Worm (Caenorhabditis elegans): ENCODE results near the gene irld-11.
A peak's percentile ranks its signal among the peaks of the same experiment; 100 is the strongest.
"Not testable (repeated sequence)": the region's sequence is repeated elsewhere in the genome, so short reads cannot be mapped to it uniquely, and the experiment has no call there.

Gene irld-11

DNA sequence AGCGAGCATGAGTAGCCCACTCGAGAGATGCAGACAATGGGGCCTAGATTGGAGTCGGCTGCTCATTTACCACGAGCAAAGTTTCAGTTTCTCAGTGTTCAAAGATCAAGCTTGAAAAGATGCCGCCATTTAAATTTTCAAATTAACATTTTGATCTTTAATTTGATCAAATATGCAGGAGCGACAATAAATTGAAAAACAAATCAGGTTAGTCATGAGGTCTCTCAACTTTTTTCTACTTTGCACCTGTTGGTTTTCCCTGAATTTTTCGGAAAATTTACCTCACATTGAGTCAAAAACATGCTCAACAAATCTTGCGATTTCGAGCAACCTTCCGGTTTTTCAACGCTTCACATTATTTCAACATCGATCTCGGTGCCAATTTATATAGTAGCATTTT lies 30.4 kb downstream of the irld-11 start, which contains the start of gene srh-5:
TSS of gene srh-5 (plus strand) at position 301 of the 400 bp plus-strand sequence.
- no peak for TF ChIP-seq med-1 (GFP tag; optimal IDR thresholded peaks at IDR 0.05; ENCODE audit: insufficient read depth)
- TF ChIP-seq tab-1 (GFP tag; IDR thresholded peaks at IDR 0.05) = no peak

ce11 chrV:1692494-1692893 lies 37.5 kb downstream of the irld-11 start, which contains the start of gene Y46H3C.5:
Gene Y46H3C.5, minus strand, starts transcription at chrV:1692495.
- not testable (repeated sequence) for TF ChIP-seq ztf-29, flt-1, tab-1 (GFP tag; IDR thresholded peaks at IDR 0.05)

DNA sequence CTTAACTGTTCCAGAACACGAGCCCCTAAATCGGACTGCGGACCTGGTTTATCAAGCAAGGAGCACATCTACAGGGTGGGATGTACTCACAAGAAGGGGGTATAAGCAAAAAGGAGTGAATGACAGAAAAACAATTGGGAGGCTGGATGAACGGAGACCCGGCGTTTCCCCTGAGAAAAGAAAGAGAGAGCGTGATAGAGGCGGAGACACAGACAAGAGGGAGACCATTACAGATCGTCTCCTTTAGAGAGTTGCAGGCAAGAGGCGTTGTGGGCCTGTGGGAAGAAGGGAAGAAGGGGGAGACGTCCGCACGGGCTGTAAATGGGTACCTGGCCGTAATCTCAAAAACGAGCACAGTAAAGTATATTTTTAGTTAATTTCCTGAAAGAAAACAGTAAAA lies 38.9 kb downstream of the irld-11 start, which contains the start of gene Y46H3C.7:
TSS of gene Y46H3C.7 (minus strand) at position 147 of the 400 bp plus-strand sequence.
- TF ChIP-seq ztf-23, tab-1, ztf-29 (GFP tag; IDR thresholded peaks at IDR 0.05): not testable (repeated sequence)

DNA sequence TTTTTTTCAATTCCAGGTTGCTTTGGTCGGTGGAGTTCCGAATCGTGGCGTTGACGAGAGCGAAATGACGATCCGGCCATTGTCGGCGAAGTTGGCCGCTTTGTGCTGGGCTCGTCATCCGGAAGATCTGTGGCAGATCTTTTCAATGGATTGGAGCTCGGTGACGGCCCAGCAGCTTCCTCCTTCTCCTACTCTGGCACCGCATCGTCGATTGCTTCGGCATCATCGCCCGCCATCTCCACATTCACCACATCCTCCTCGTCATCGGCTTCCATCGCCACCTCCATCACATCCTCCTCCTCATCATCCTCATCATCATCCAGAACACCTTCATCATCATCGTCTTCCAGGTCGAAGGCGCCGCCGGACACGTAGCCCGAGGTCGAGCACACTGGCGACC lies 43.5 kb downstream of the irld-11 start:
- TF ChIP-seq klf-2 (GFP tag; conservative IDR thresholded peaks at IDR 0.05) (no peak), flt-1 (GFP tag; IDR thresholded peaks at IDR 0.05) (no peak), tab-1 (GFP tag; IDR thresholded peaks at IDR 0.05) (no peak), T22C8.4 (GFP tag; IDR thresholded peaks at IDR 0.05) (no peak)

DNA sequence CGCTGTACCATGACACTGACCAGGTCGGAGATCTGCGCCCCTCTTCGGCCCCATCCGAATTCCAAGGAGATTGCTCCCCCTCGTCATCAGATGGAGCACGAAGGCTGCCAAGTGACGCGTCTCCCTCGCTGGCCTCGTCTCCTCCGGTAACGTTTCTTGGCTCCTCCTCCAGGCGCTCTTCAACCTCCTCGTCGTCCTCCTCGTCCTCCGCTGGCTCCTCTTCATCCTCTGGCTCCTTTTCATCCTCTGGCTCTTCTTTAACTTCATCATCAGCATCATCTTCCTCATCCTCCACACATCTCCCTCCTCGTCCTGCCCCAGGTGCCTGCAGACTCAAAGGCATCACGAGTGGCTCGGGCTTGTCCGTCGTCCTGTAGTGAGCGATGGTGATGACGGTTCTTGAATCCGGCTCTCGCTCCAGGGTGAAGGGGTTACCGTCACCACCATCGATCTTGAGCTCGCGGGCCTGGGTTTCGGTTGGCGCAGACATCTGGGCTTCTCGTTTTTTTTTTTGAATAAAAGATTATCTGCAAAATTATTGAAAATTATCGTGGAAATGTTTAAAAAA lies 44.4 kb downstream of the irld-11 start:
- TF ChIP-seq ztf-29 (GFP tag; IDR thresholded peaks at IDR 0.05) (no peak), tab-1 (GFP tag; IDR thresholded peaks at IDR 0.05) (peak; percentile 59; the same call in 1 of the 2 replicates)

DNA sequence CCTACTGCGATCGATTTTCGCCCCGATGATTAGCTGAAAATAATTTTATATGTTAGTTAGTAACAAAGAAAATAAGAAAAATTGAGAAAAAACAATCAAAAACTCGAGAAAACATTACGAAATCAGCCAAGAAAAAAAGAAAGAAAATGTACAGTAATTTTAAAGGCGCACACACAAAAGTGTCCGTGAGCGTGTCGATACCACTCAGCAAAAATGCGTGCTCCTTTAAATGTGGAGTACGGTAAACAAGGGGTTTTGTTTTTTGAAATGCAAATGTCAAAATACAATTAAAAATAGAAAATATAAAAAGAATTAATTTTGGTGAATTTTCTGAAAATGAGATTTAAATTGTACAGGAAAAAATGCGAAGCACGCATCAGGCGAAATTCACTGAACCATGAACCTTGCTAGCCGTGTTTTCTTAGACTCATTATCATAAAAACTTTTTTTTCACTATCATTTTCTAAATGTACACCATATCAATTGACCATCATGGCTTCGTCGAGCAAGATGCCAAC lies 46.7 kb downstream of the irld-11 start, which contains the start of gene srw-90:
TSS of gene srw-90 (plus strand) at position 468 of the 518 bp plus-strand sequence.
- TF ChIP-seq T22C8.4 (GFP tag; IDR thresholded peaks at IDR 0.05) = no peak
- no peak for TF ChIP-seq flt-1 (GFP tag; IDR thresholded peaks at IDR 0.05)
- TF ChIP-seq med-1 (GFP tag; optimal IDR thresholded peaks at IDR 0.05; ENCODE audit: insufficient read depth) = no peak
- TF ChIP-seq cog-1 (tag; optimal IDR thresholded peaks at IDR 0.05) = no peak
- TF ChIP-seq ref-1 (GFP tag; conservative IDR thresholded peaks at IDR 0.05) = no peak
- TF ChIP-seq ztf-23 (GFP tag; IDR thresholded peaks at IDR 0.05) = no peak
